Fruit fly (Drosophila melanogaster) whole organism, wandering third instar larva: ENCODE results near the gene Ugt37E1.

Experiments used
- Dfd ChIP-seq: fragments of >200 bp; optimal IDR thresholded peaks from 2 replicates; lab custom pipeline; 2017; ENCODE audit warnings: missing biosample characterization, missing genetic modification characterization
- Hr78 ChIP-seq: fragments of >200 bp; optimal IDR thresholded peaks from 2 replicates; lab custom pipeline; 2017; ENCODE audit warnings: missing biosample characterization, missing genetic modification characterization
- Hr83 ChIP-seq: fragments of 200-300 bp; sonication (Bioruptor generic); optimal IDR thresholded peaks from 2 replicates; lab custom pipeline; 2016; ENCODE audit warnings: missing biosample characterization, mild to moderate bottlenecking, missing genetic modification characterization, moderate library complexity; ENCODE audit not compliant: poor library complexity, severe bottlenecking
- Jra ChIP-seq: sonication (Bioruptor generic); optimal IDR thresholded peaks from 2 replicates; lab custom pipeline; 2016; ENCODE audit warnings: missing biosample characterization, missing genetic modification characterization
- Myc ChIP-seq: fragments of >200 bp; optimal IDR thresholded peaks from 2 replicates; lab custom pipeline; 2017
- Rel ChIP-seq, 2 experiments: fragments of 200-800 bp; sonication (Bioruptor generic) in 1 of 2; optimal IDR thresholded peaks; 2 replicates in 1 of 2; 3 replicates in 1 of 2; lab custom pipeline; 2016 to 2019; ENCODE audit warnings: mild to moderate bottlenecking in 2 of 2, missing biosample characterization in 2 of 2, missing genetic modification characterization in 2 of 2, moderate library complexity in 1 of 2
- Vsx2 ChIP-seq: fragments of 200-300, 225-300 bp; sonication (Bioruptor generic); optimal IDR thresholded peaks from 2 replicates; lab custom pipeline; 2018; ENCODE audit warnings: missing biosample characterization, missing genetic modification characterization; ENCODE audit not compliant: partially characterized antibody
- br ChIP-seq: fragments of 200-800 bp; sonication (Bioruptor generic); optimal IDR thresholded peaks from 2 replicates; lab custom pipeline; 2016; ENCODE audit warnings: missing biosample characterization, missing genetic modification characterization
- h ChIP-seq: fragments of 200-800 bp; sonication (Bioruptor generic); optimal IDR thresholded peaks from 3 replicates; lab custom pipeline; 2016; ENCODE audit warnings: missing biosample characterization, mild to moderate bottlenecking, missing genetic modification characterization
- pan ChIP-seq: fragments of >200 bp; optimal IDR thresholded peaks from 2 replicates; lab custom pipeline; 2017

DNA sequence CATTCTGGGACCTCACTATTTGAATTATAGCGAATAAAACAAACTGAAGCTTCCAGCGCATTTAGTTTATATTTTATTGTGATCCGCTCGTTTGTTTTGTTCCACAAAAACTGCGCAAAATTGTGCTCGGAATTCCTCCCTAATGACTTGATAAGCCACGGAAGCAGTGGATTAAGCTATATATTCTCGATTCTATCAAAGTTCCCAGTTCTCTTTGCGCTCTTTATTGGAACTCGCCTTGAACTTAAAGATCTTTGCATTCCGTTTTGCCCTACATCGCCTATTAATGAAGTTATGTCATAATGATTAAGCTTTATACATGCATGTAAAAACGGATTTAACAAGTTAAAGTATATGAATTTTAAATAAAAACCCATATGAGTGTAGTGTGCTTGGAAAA is 40.8 kb downstream of the Ugt37E1 start, which contains the start of gene Nepl9:
- no peak for TF ChIP-seq Hr83
- TF ChIP-seq Rel (GFP tag; optimal IDR thresholded peaks at IDR 0.05; lab: Kevin White, UChicago): no peak
- no peak for TF ChIP-seq Rel (tag; optimal IDR thresholded peaks at IDR 0.05; lab: Kevin White, UChicago)
- TF ChIP-seq Vsx2 (GFP tag; lab: Kevin White, UChicago): no peak
- TF ChIP-seq Dfd: no peak
- no peak for TF ChIP-seq br (GFP tag; lab: Kevin White, UChicago)
- TF ChIP-seq Jra (GFP tag; lab: Kevin White, UChicago): no peak
- no peak for TF ChIP-seq Myc (lab: Kevin White, UChicago)
- TF ChIP-seq Hr78 (GFP tag; lab: Kevin White, UChicago): no peak
- no peak for TF ChIP-seq pan (lab: Kevin White, UChicago)
- TF ChIP-seq h (GFP tag; lab: Kevin White, UChicago): no peak
